Fruit fly (Drosophila melanogaster) whole organism, larva: ENCODE data around the gene CG3909.

ENCODE experiments used
- noc ChIP-seq: fragments of 200-800 bp; sonication (Bioruptor generic); optimal IDR thresholded peaks from 3 replicates; lab custom pipeline; 2019; ENCODE audit warnings: missing biosample characterization, mild to moderate bottlenecking, missing genetic modification characterization, moderate library complexity

Gene CG3909

DNA sequence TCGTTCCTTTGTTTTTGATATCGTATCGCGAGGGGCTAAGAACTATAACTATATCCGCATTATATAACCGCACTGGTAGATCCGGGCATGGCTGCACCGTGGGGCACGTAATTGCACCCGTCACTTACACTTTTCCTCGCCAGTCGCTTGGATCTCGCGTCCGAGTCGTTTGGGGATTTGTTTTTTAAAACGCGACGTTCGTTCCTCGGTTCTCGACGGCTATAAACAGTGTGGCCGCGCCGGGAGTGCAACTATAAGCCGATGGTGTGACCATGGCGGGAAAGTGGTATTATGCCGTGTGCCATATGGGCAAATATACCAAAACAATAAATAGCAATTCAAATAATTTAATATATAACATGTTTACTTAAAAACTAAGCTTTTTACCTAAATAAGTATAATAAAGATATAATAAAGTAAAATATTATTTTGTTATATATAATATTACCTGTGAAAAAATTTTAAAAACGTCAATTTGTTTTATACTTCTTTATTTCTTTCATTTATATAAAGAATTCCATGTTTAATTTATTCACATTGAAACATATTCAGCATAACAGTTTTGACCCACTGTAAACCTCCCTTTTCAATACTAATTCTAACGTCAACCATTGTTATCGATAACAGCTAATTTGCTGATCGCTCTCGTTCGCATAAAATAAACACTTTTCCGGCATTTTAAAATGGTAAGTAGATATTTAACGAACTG lies at the start of gene CG3909, which contains the start of gene Mical:
Gene CG3909, plus strand, starts transcription at position 607 of the 709 bp plus-strand sequence.
Gene Mical, minus strand, starts transcription at position 232 of the 709 bp plus-strand sequence.
- peak; percentile 81 for TF ChIP-seq noc (tag; lab: Kevin White, UChicago)

DNA sequence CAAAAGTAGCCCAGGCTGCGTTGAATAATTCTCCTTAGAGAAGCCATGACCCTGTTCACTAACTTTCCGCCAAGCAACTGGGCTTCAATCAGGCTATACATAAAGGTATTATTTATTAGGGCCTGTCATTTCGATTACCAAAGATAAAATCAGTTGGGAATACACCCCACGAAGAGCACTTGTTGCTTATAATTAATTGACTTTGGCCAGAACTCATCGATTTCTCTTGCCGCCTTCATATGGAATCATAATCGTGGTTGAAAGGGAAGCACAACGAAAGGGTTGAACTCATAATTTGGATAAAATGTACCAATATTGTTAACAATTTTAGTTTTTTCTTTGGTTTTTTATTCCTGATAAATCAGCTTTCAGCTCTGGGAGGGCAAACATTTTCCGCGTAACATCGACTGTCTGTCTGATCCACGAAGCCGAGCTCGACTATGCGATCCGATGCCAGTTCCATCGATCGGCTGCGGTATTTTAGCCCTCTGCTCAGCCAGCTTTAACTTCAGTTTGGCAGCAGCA lies 46.3 kb upstream of the CG3909 start, which contains the start of the genes Gr85a and Spn85F:
Gene Gr85a, minus strand, starts transcription at position 101 of the 525 bp plus-strand sequence.
Gene Spn85F, plus strand, starts transcription at position 475 of the 525 bp plus-strand sequence.
- no peak for TF ChIP-seq noc (tag; lab: Kevin White, UChicago)

DNA sequence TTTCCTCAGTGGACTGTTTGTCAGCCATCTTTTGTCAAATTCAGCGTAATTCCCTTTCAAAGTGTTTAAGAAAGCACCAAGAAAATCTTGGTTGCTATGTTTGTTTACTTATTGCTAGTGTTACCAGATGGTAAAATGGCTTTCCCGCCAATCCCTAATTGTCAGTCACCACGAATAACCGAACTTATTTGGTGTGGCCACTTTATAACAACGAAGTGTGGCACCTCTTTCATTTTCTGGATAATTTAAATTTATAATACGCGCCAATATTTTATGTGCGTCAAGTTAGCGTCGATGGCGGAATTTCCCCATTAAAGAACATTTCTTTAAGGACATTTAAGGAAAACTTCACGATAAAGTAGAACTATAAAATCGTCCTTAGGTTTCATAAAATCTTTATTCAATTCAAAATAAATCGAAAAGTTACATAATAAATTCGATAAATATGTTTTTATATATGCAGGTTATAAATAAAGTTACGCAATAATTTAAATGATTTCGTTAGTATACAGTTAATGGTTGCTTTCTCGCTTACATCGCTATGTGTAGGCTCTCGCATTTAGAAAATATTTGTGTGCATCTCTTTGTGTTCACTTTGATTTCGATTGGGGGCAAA lies 41.8 kb upstream of the CG3909 start, which contains the start of gene CG5359:
Gene CG5359, minus strand, starts transcription at position 103 of the 616 bp plus-strand sequence.
- no peak for TF ChIP-seq noc (tag; lab: Kevin White, UChicago)

DNA sequence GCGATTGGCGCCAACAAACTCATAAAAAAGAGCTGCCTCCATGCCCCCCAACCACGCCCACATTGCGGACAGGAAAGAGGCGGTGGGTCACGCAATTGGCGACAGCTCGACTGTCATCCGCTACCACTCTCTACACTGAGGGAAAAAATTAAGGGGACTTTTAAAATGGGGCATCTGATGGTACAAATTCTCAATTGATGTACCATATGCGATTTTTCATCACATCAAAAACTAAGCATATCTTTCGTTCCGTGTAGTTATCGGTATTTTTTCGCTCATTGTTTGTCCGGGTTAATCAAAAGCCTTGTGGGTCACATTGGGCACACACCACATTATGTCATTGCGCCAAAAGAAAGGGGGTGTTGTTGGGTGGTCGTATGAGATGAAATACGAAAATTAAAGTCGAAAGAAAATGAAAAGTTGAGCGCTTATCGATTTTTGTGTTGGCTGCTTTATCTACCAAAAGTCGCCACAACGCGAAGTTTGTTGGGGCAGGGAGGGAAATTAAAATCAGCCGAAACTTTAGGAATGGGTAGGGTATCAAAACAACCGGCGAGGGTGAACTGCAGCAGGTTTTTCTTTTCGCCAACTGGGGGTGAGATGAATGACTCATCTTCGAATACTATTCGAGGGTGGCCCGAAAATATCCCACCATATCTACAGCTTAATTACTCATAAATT lies 18.9 kb upstream of the CG3909 start:
- TF ChIP-seq noc (tag; lab: Kevin White, UChicago), result no peak

DNA sequence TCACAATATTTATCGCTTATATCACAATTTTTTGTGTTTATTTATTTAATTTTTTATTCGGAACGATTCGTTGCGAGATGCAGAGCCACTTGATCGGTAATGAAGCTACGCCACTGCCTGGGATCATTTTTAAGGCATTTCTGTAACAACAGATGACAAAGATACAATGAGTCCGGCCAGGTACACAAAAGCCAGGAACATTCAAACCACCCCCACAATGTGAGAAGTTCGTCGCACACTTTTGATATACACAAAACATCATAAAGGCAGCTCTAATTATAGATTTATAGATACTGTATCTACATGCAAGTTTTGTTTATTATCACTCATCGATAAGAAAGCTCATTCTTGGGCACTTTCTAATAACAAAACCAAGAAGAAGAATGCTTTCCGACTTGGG lies 18.0 kb upstream of the CG3909 start, which contains the start of gene CG31407:
Gene CG31407, minus strand, starts transcription at position 101 of the 400 bp plus-strand sequence.
- TF ChIP-seq noc (tag; lab: Kevin White, UChicago), result no peak

DNA sequence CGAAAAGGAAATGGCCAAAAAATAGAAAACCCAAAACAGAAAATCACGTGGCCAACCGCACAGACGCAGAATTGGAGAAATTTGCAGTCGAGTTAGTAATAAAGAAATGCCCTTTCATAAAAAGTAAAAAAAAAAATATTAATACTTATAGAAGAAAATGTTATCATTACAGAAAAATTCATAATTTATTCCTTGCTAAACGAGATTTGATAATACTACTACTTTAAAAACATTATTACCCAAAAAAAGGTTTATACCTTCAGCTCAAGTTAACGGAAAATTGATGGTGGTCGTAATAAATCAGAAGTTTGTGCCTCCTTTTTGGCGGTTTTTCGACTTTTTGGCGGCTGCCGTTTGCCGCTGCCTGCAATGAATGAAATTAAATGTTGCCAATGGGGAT lies 14.7 kb upstream of the CG3909 start:
- no peak for TF ChIP-seq noc (tag; lab: Kevin White, UChicago)

DNA sequence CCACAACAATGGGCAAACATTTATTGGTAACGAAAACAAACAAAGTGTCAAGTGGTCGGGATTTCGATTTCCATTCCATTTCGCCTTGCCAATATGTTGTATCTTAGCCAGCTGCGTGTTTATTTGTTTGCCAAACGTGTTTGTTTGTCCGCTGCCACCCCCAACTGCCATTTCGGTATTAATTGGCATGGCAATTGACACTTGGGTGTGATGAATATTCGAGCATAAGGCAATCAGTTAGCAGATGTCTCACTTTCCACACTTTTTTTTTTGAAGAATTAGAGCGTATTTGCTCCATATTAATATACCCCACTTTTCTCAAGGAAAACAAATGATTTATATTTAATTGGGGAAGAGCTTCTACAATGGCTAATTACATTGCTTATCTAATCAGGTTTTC lies 11.6 kb upstream of the CG3909 start:
- TF ChIP-seq noc (tag; lab: Kevin White, UChicago), result no peak

DNA sequence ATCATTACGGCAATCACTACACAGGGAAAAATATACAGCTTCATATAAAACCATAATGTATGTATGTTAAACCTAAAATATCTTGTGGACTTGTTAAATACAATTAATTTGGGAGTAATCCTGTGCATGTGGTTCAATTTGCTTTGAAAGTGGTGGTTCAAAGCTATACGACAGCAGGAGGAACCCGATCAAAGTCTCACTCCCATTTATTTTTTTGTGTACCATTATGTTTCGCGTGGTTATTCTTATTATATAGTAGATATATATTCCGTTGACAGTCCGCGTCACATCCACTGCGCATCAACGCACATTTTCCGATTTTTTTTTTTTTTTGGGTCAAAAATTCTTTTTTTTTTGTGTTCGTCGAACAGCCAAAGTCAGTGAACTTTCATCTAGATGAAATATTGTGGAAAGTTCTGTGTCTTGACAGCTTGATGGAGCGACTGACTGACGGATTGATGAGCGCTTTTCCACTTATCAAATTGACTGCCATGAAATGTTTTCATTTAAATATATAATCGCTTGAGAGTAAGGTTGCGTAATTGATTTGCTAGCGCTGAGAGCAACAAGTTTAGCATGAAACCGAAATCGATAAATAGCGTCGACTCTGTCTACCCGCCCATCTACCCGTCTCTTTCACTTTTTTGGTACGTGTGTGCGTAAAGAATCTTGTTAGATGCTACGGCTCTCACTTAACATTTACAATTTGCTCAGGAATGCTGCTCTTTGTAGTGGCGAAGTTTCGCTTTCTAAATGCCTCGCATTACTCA lies 9.9 kb upstream of the CG3909 start:
- no peak for TF ChIP-seq noc (tag; lab: Kevin White, UChicago)

DNA sequence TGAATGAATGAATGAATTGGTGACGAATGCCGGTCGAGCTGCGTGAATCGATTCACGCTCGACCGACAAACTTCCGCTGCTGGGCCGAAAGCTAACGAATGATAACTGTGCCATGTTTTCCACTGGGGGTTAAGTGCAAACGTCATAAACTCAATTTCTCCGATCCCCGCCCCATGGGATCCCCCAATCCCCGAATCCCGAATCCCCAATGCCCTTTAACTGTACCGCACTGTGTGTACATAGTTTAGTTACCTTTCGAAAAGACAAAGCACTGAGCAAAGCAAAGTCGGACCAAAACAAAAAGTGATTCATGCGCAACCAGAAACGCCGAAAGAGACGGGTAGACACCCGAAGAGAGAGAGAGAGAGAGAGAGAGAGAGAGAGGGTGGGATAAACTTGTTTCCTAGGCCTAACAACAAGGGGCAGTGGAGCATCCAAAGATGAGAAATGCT lies 8.0 kb upstream of the CG3909 start:
- TF ChIP-seq noc (tag; lab: Kevin White, UChicago), result no peak

DNA sequence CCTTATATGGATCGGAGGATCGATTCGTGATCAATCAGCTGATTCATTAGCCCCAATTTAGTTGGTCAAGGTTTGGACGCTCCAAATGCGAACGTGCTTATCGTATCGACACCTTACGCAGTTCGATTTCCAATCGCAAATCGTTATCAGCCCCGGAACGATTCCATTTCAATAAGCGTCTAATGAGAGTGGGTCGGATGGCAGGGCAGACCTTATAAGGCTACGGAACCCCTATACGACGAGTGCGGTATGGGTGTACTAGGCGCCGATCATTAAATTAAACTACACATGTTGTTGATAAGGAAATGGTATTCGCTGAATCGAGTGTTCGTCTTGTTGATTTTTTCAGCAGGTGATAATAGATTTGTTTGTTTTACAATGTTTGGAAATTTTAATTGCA lies 7.3 kb upstream of the CG3909 start:
- TF ChIP-seq noc (tag; lab: Kevin White, UChicago), result no peak

DNA sequence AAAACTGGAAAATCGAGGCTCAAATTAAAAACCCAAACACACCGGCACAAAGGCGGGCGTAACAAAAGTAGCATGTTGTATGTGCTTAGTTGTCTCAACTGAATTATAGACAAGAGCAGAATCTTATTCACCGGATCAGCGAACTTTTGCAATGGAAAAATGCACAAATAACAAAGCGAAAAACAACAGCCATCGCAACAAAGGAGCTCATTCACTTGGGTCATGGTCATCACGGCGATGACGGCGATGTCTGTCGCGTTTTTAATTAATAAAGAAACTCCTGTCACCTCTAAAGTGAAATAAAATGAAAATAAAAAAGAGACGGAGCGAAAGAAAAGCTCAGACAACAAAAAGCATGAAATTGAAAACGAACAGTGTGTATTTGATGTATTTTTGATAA lies 3.9 kb upstream of the CG3909 start:
- TF ChIP-seq noc (tag; lab: Kevin White, UChicago), result no peak

DNA sequence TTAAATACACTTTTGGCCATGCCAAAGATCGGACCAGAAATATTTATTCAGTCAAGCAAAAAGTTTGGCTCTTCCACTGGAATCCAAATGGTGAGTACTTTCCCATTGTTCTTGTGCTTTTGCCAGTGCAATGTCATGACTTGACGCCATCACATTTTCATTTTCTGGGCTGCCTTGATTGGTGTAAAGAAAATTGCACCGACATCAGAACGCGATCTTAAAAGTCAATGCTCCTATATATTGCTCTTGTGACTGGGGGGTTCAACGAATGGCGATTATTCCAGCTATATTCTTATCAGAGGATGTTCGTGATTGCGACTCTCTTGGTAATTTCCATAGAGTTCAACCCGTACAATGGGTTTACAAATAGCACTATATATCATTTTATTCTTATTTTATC lies 2.6 kb upstream of the CG3909 start:
- no peak for TF ChIP-seq noc (tag; lab: Kevin White, UChicago)

DNA sequence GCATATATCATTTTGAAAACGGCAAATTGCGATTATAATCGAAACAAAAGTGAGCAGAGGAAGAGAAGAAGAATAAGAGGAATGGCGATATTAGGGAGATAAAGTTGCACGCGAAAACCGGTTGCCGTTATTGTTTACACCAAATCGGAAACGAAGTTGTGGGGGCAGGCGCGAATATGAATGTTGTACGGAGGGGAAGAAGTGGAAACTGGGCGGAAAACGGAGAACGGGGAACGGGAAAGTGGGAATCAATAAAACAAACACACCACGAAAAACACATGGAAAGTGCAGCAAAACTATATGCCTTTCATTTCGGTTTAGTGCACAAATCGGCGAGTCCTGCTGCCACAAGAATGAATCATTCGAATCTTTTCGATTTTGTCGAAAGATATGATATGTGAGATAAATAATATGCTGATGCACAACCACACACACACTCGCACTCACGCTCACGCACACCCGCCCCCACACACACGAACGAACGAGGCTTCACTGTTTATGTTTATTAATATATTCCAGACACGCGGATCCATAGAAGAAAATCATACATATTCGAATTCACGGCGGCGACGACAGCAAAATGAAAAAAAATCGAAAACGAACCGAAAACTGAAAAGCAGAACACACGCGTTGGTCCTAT lies 926 bp upstream of the CG3909 start:
- no peak for TF ChIP-seq noc (tag; lab: Kevin White, UChicago)

DNA sequence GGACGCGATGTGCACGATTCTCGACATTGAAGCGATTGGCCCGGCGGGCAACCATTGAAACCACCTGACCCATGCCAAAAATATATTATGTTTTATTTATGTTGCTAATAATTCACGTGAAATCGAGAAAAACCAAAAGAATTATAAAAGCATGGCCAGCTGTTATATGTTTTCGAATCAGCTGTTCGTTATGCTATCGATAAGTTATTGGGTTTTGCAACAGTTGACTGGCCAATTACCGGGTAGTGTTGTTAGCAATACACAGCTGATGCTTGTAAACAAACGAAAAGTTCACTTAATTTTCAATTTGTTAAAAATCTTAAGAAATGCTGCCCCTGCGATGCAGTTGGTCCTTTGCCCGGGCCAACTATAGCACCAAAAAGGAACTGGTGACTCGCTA lies 2.3 kb downstream of the CG3909 start, which contains the start of the genes CG11722 and mtTFB2:
Gene CG11722, minus strand, starts transcription at position 200 of the 400 bp plus-strand sequence.
Gene mtTFB2, plus strand, starts transcription at position 232 of the 400 bp plus-strand sequence.
- TF ChIP-seq noc (tag; lab: Kevin White, UChicago), result no peak
